Worm (Caenorhabditis elegans) whole organism, L3 larva: ENCODE measurements around the gene sra-26.

Experiments used
- R02D3.7 ChIP-seq: fragments of 150-350 bp; optimal IDR thresholded peaks from 2 replicates; lab custom pipeline; 2014; ENCODE audit warnings: missing biosample characterization, missing genetic modification characterization
- aly-2 ChIP-seq: fragments of 150-350 bp; optimal IDR thresholded peaks from 2 replicates; lab custom pipeline; 2014; ENCODE audit warnings: missing biosample characterization, missing genetic modification characterization
- ama-1 ChIP-seq: fragments of 150-350 bp; optimal IDR thresholded peaks from 2 replicates; lab custom pipeline; 2018
- ceh-16 ChIP-seq: sonication (generic microtip); optimal IDR thresholded peaks from 2 replicates; lab custom pipeline; 2017; ENCODE audit warnings: missing biosample characterization, missing genetic modification characterization
- ceh-28 ChIP-seq: fragments of 150-350 bp; optimal IDR thresholded peaks from 2 replicates; lab custom pipeline; 2014; ENCODE audit warnings: missing biosample characterization, missing genetic modification reagents, missing genetic modification characterization
- daf-12 ChIP-seq: fragments of 150-350 bp; optimal IDR thresholded peaks from 2 replicates; lab custom pipeline; 2014; ENCODE audit warnings: missing biosample characterization, missing genetic modification reagents, missing genetic modification characterization
- egl-27 ChIP-seq: sonication (generic microtip); optimal IDR thresholded peaks from 4 replicates; lab custom pipeline; 2017; ENCODE audit warnings: missing biosample characterization, missing genetic modification reagents, missing genetic modification characterization
- egl-5 ChIP-seq: fragments of 150-350 bp; optimal IDR thresholded peaks from 2 replicates; lab custom pipeline; 2017; ENCODE audit warnings: missing biosample characterization, missing genetic modification reagents, missing genetic modification characterization, inconsistent platforms
- elt-2 ChIP-seq: sonication (generic microtip); optimal IDR thresholded peaks from 2 replicates; lab custom pipeline; 2016; ENCODE audit warnings: missing genetic modification reagents, mild to moderate bottlenecking, missing genetic modification characterization, missing compliant biosample characterization
- elt-3 ChIP-seq, 3 experiments: fragments of 150-350 bp in 1 of 3; sonication (generic microtip) in 2 of 3; optimal IDR thresholded peaks; 2 replicates in 2 of 3; 4 replicates in 1 of 3; lab custom pipeline; 2014 to 2017; ENCODE audit warnings: missing biosample characterization in 3 of 3, missing genetic modification characterization in 3 of 3
- fkh-10 ChIP-seq: sonication (generic microtip); optimal IDR thresholded peaks from 2 replicates; lab custom pipeline; 2017; ENCODE audit warnings: missing biosample characterization, missing genetic modification reagents, missing genetic modification characterization
- fkh-2 ChIP-seq: fragments of 150-350 bp; optimal IDR thresholded peaks from 2 replicates; lab custom pipeline; 2014; ENCODE audit warnings: missing biosample characterization, missing genetic modification reagents, missing genetic modification characterization
- fos-1 ChIP-seq: fragments of 150-350 bp; optimal IDR thresholded peaks from 2 replicates; lab custom pipeline; 2014; ENCODE audit warnings: missing biosample characterization, missing genetic modification characterization
- hmg-11 ChIP-seq: sonication (generic microtip); optimal IDR thresholded peaks from 2 replicates; lab custom pipeline; 2016; ENCODE audit warnings: missing genetic modification characterization, missing compliant biosample characterization
- jun-1 ChIP-seq: fragments of 150-350 bp; optimal IDR thresholded peaks from 2 replicates; lab custom pipeline; 2014; ENCODE audit warnings: missing biosample characterization, missing genetic modification reagents, missing genetic modification characterization
- lin-39 ChIP-seq: fragments of 150-350 bp; optimal IDR thresholded peaks from 2 replicates; lab custom pipeline; 2018; ENCODE audit warnings: missing biosample characterization, missing genetic modification reagents, missing genetic modification characterization
- mml-1 ChIP-seq: fragments of 150-350 bp; sonication (generic microtip); optimal IDR thresholded peaks from 3 replicates; lab custom pipeline; 2014; ENCODE audit warnings: missing biosample characterization, missing genetic modification characterization
- nfya-1 ChIP-seq: sonication (generic microtip); optimal IDR thresholded peaks from 2 replicates; lab custom pipeline; 2017; ENCODE audit warnings: missing genetic modification characterization, mild to moderate bottlenecking, missing compliant biosample characterization, antibody characterized with exemption, moderate library complexity; ENCODE audit not compliant: insufficient read depth
- nhr-11 ChIP-seq: fragments of 150-350 bp; optimal IDR thresholded peaks from 2 replicates; lab custom pipeline; 2014; ENCODE audit warnings: missing biosample characterization, missing genetic modification characterization
- nhr-23 ChIP-seq: fragments of 150-350 bp; optimal IDR thresholded peaks from 2 replicates; lab custom pipeline; 2014; ENCODE audit warnings: missing biosample characterization, missing genetic modification reagents, missing genetic modification characterization
- nhr-25 ChIP-seq: sonication (generic microtip); optimal IDR thresholded peaks from 2 replicates; lab custom pipeline; 2017; ENCODE audit warnings: missing biosample characterization, missing genetic modification characterization
- nhr-28 ChIP-seq: fragments of 150-350 bp; optimal IDR thresholded peaks from 2 replicates; lab custom pipeline; 2014; ENCODE audit warnings: missing biosample characterization, missing genetic modification characterization
- nhr-43 ChIP-seq: sonication (generic microtip); optimal IDR thresholded peaks from 2 replicates; lab custom pipeline; 2016; ENCODE audit warnings: mild to moderate bottlenecking, missing genetic modification characterization, missing compliant biosample characterization; ENCODE audit not compliant: poor library complexity, severe bottlenecking
- nhr-67 ChIP-seq: fragments of 150-350 bp; optimal IDR thresholded peaks from 2 replicates; lab custom pipeline; 2014; ENCODE audit warnings: missing biosample characterization, missing genetic modification characterization
- nhr-76 ChIP-seq: fragments of 150-350 bp; sonication (generic microtip); optimal IDR thresholded peaks from 5 replicates; lab custom pipeline; 2014; ENCODE audit warnings: missing biosample characterization, missing genetic modification characterization
- nhr-77 ChIP-seq: fragments of 150-350 bp; optimal IDR thresholded peaks from 2 replicates; lab custom pipeline; 2014; ENCODE audit warnings: missing biosample characterization, missing genetic modification characterization
- pha-4 ChIP-seq: fragments of 150-350 bp; optimal IDR thresholded peaks from 2 replicates; lab custom pipeline; 2014; ENCODE audit warnings: missing biosample characterization, missing genetic modification reagents, missing genetic modification characterization
- pqm-1 ChIP-seq: fragments of 150-350 bp; optimal IDR thresholded peaks from 2 replicates; lab custom pipeline; 2017; ENCODE audit warnings: missing biosample characterization, missing genetic modification characterization, inconsistent platforms
- sea-2 ChIP-seq: fragments of 150-350 bp; sonication (generic microtip); optimal IDR thresholded peaks from 4 replicates; lab custom pipeline; 2014; ENCODE audit warnings: missing biosample characterization, missing genetic modification reagents, missing genetic modification characterization
- snpc-4 ChIP-seq: fragments of 150-350 bp; optimal IDR thresholded peaks from 2 replicates; lab custom pipeline; 2014; ENCODE audit warnings: missing biosample characterization, missing genetic modification characterization
- unc-62 ChIP-seq: fragments of 150-350 bp; sonication (generic microtip); optimal IDR thresholded peaks from 4 replicates; lab custom pipeline; 2014; ENCODE audit warnings: missing biosample characterization, missing genetic modification reagents, missing genetic modification characterization
- ztf-4 ChIP-seq: fragments of 150-350 bp; optimal IDR thresholded peaks from 2 replicates; lab custom pipeline; 2014; ENCODE audit warnings: missing biosample characterization, missing genetic modification characterization

The sra-26 gene

ce11 chrII:6663799-6664198, 12.2 kb upstream of the sra-26 start:
- peak; percentile 4 for TF ChIP-seq pha-4 (tag; lab: Kevin White, UChicago)
- no peak for TF ChIP-seq ztf-4 (tag; lab: Kevin White, UChicago)
- peak; percentile 39 for TF ChIP-seq elt-2 (tag; lab: Kevin White, UChicago)

ce11 chrII:6661211-6661610, 9.6 kb upstream of the sra-26 start, which contains the start of gene T19D12.2:
Gene T19D12.2 (plus strand): TSS chrII:6661335.
- TF ChIP-seq elt-2 (tag; lab: Kevin White, UChicago), result peak; percentile 79
- TF ChIP-seq fkh-10 (GFP tag; lab: Kevin White, UChicago), result no peak

- TF ChIP-seq nhr-28 (tag; lab: Kevin White, UChicago), result no peak
- TF ChIP-seq nfya-1 (tag; lab: Kevin White, UChicago), result no peak
- TF ChIP-seq nhr-77 (tag; lab: Kevin White, UChicago), result no peak
- TF ChIP-seq egl-27, result no peak
- TF ChIP-seq sea-2, result no peak
- no peak for TF ChIP-seq snpc-4
- no peak for TF ChIP-seq R02D3.7 (tag; lab: Kevin White, UChicago)
- no peak for TF ChIP-seq fos-1
- no peak for TF ChIP-seq ceh-28 (tag; lab: Kevin White, UChicago)
- TF ChIP-seq elt-3 (tag; optimal IDR thresholded peaks at IDR 0.05; lab: Kevin White, UChicago), result no peak
- no peak for TF ChIP-seq nhr-11
- no peak for TF ChIP-seq ceh-16
These were observed 7.1 kb upstream of the sra-26 start, which contains the start of gene T19D12.10 for ce11 chrII:6658766-6659165. Gene T19D12.10 (minus strand): TSS chrII:6658866.

- TF ChIP-seq egl-27 (no peak), elt-2 (tag; lab: Kevin White, UChicago) (no peak), snpc-4 (no peak), nhr-76 (tag; lab: Kevin White, UChicago) (no peak), fos-1 (no peak), unc-62 (no peak), lin-39 (tag; lab: Kevin White, UChicago) (no peak), ama-1 (no peak), hmg-11 (tag; lab: Kevin White, UChicago) (no peak), nhr-67 (no peak), fkh-10 (GFP tag; lab: Kevin White, UChicago) (no peak), ceh-28 (tag; lab: Kevin White, UChicago) (no peak)
These were observed 2.7 kb upstream of the sra-26 start, which contains the start of gene T19D12.9 for ce11 chrII:6654284-6654683. Gene T19D12.9 (minus strand): TSS chrII:6654384.

ce11 chrII:6649026-6649425, 2.6 kb downstream of the sra-26 start, which contains the start of gene oig-8:
Gene oig-8 (minus strand): TSS chrII:6649126.
- TF ChIP-seq pqm-1 (tag; lab: Kevin White, UChicago) (no peak), jun-1 (tag; lab: Kevin White, UChicago) (no peak), nhr-23 (tag; lab: Kevin White, UChicago) (no peak), unc-62 (no peak), fkh-2 (tag; lab: Kevin White, UChicago) (no peak), nhr-76 (tag; lab: Kevin White, UChicago) (no peak), daf-12 (tag; lab: Kevin White, UChicago) (no peak), aly-2 (tag; lab: Kevin White, UChicago) (no peak), ceh-16 (no peak)

ce11 chrII:6646903-6647302, 4.7 kb downstream of the sra-26 start:
- no peak for TF ChIP-seq ceh-16
- TF ChIP-seq fos-1, result no peak
- TF ChIP-seq nhr-43, result no peak
- no peak for TF ChIP-seq nhr-23 (tag; lab: Kevin White, UChicago)
- TF ChIP-seq jun-1 (tag; lab: Kevin White, UChicago), result no peak
- no peak for TF ChIP-seq nhr-76 (tag; lab: Kevin White, UChicago)
- TF ChIP-seq mml-1, result no peak
- TF ChIP-seq lin-39 (tag; lab: Kevin White, UChicago), result no peak
- TF ChIP-seq nfya-1 (tag; lab: Kevin White, UChicago), result no peak
- TF ChIP-seq egl-5 (tag; lab: Kevin White, UChicago), result no peak
- TF ChIP-seq nhr-25 (tag; lab: Kevin White, UChicago), result no peak
